Fruit fly (Drosophila melanogaster): ENCODE data around the gene CG33509.

The CG33509 gene

dm6 chr2L:21075105-21075504 is 11.2 kb downstream of the CG33509 start, which contains the start of gene tadr (continued):
- no peak for TF ChIP-seq Oaz (GFP tag; IDR thresholded peaks at IDR 0.05)
- TF ChIP-seq Hr51 (GFP tag; optimal IDR thresholded peaks at IDR 0.05), result peak in 1 of 2 experiments; percentile 35
- TF ChIP-seq Bgb (GFP tag; IDR thresholded peaks at IDR 0.05; ENCODE audit: partially characterized antibody), result 0 out of 2 replicates have a peak, but pooled peaks have one; percentile 30
- no peak for TF ChIP-seq H2.0 (GFP tag; IDR thresholded peaks at IDR 0.05)

dm6 chr2L:21073818-21074217 is 12.5 kb downstream of the CG33509 start:
- TF ChIP-seq bsh (GFP tag; optimal IDR thresholded peaks at IDR 0.05) (no peak), chinmo (GFP tag; IDR thresholded peaks at IDR 0.05; ENCODE audit: partially characterized antibody) (peak; percentile 57; the same call in 1 of the 4 replicates), CG15269 (tag; optimal IDR thresholded peaks at IDR 0.05) (peak; percentile 52)

- TF ChIP-seq sd (tag; optimal IDR thresholded peaks at IDR 0.05) (peak; percentile 86), Eip74EF (GFP tag; optimal IDR thresholded peaks at IDR 0.05) (peak in 1 of 2 experiments; percentile 62), Ets65A (GFP tag) (no peak), CG6272 (GFP tag; IDR thresholded peaks at IDR 0.05) (no peak), CG12299 (tag; optimal IDR thresholded peaks at IDR 0.05) (no peak), Awh (GFP tag; IDR thresholded peaks at IDR 0.05) (peak; percentile 49; the same call in 1 of the 2 replicates), CG17385 (GFP tag; optimal IDR thresholded peaks at IDR 0.05) (no peak), CG14860 (GFP tag; IDR thresholded peaks at IDR 0.05; ENCODE audit: partially characterized antibody) (no peak), pros (GFP tag; optimal IDR thresholded peaks at IDR 0.05) (peak; percentile 67), emc (GFP tag; optimal IDR thresholded peaks at IDR 0.05) (no peak), vvl (GFP tag; IDR thresholded peaks at IDR 0.05) (peak; percentile 12; the same call in 1 of the 2 replicates), mirr (GFP tag; optimal IDR thresholded peaks at IDR 0.05) (no peak), CG1024 (GFP tag; IDR thresholded peaks at IDR 0.05) (no peak), onecut (GFP tag; IDR thresholded peaks at IDR 0.05) (peak; percentile 36; the same call in 1 of the 2 replicates), CG5245 (GFP tag; optimal IDR thresholded peaks at IDR 0.05) (no peak), CG1603 (tag; optimal IDR thresholded peaks at IDR 0.05) (no peak), CG9727 (GFP tag; optimal IDR thresholded peaks at IDR 0.05) (no peak), abd-A (tag; optimal IDR thresholded peaks at IDR 0.05) (peak; percentile 57), CTCF (GFP tag; optimal IDR thresholded peaks at IDR 0.05) (no peak), CG4617 (GFP tag; optimal IDR thresholded peaks at IDR 0.05; ENCODE audit: borderline replicate concordance) (no peak), Blimp-1 (GFP tag; optimal IDR thresholded peaks at IDR 0.05) (peak; percentile 0)
Observed at dm6 chr2L:21073300-21073699, 13.0 kb downstream of the CG33509 start.

DNA sequence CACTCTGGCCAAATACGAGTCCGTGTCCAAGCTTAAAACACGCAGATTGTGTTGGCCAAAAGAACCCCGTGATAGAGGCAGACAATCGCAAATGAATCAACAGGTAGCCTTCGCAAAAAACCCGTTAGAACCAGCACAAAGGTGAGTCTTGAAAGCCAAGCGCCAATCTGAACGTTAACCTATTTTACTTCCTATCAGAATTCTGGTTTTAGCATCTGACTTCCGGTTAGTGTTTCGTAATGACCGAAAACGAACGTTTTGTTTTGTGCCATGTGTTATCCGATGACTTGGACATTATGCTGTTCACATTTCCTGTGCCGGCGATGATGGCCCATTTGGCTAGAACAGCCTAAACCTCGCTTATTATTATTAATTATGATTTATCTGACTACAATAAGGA is 13.9 kb downstream of the CG33509 start:
- TF ChIP-seq Ets65A (GFP tag) (peak; percentile 74), chinmo (GFP tag; IDR thresholded peaks at IDR 0.05; ENCODE audit: partially characterized antibody) (0 out of 4 replicates have a peak, but pooled peaks have one; percentile 49), Elba2 (GFP tag; optimal IDR thresholded peaks at IDR 0.05) (no peak), mirr (GFP tag; optimal IDR thresholded peaks at IDR 0.05) (no peak), Eip74EF (GFP tag; optimal IDR thresholded peaks at IDR 0.05) (peak in 1 of 2 experiments; percentile 80), CG12769 (tag; optimal IDR thresholded peaks at IDR 0.05) (peak; percentile 10)

DNA sequence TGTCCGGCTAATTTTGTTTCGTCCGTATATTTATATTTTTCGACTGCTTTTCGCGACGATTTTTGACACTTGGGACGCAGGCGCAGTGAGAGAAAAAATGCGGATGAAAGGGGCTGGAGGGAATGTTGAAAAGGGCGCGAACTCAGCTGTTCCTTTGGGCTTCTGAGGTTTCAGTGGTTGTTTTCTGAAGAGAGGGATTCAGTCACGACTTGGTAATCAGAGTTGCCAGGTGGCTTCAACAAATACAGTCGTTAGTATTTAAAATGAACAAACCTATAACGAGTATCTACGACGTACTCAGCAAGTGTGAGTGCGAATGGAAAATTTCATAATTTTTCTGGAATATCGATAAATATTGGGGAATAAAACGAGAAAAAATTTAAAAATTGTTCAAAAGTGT is 14.9 kb downstream of the CG33509 start, which contains the start of gene CG9265:
Gene CG9265, minus strand, starts transcription at position 68 of the 400 bp plus-strand sequence.
- no peak for TF ChIP-seq CG32772 (GFP tag; IDR thresholded peaks at IDR 0.05)
- TF ChIP-seq Rfx (GFP tag; IDR thresholded peaks at IDR 0.05), result peak; percentile 42
- TF ChIP-seq CG2129 (GFP tag; IDR thresholded peaks at IDR 0.05; ENCODE audit: partially characterized antibody), result no peak
- TF ChIP-seq crp (GFP tag; optimal IDR thresholded peaks at IDR 0.05), result peak in 1 of 2 experiments; percentile 52
- peak; percentile 9 for TF ChIP-seq lilli (GFP tag; optimal IDR thresholded peaks at IDR 0.05)
- peak; percentile 14; the same call in 1 of the 2 replicates for TF ChIP-seq Ada2b (GFP tag; IDR thresholded peaks at IDR 0.05)
- peak; percentile 21 for TF ChIP-seq pzg (GFP tag; optimal IDR thresholded peaks at IDR 0.05)
- peak; percentile 36; the same call in 1 of the 2 replicates for TF ChIP-seq CG9932 (GFP tag; IDR thresholded peaks at IDR 0.05)
- peak in 1 of 2 experiments; percentile 3 for TF ChIP-seq Hr51 (GFP tag; optimal IDR thresholded peaks at IDR 0.05)
- TF ChIP-seq row (GFP tag; IDR thresholded peaks at IDR 0.05), result peak; percentile 64
- TF ChIP-seq Gsc (GFP tag; IDR thresholded peaks at IDR 0.05), result no peak
- TF ChIP-seq CG8290 (GFP tag; optimal IDR thresholded peaks at IDR 0.05), result no peak
- peak in 1 of 2 experiments; percentile 16 for TF ChIP-seq CG8290 (tag; optimal IDR thresholded peaks at IDR 0.05)
- peak; percentile 46 for TF ChIP-seq CG2120 (GFP tag; optimal IDR thresholded peaks at IDR 0.05)
- no peak for TF ChIP-seq CG11398 (GFP tag; optimal IDR thresholded peaks at IDR 0.05)
